Worm (Caenorhabditis elegans) whole organism, L3 larva: ENCODE data around the gene T16H12.2.
A peak's percentile ranks its signal among the peaks of the same experiment; 100 is the strongest.

Experiments
- R02D3.7 ChIP-seq: fragments of 150-350 bp; optimal IDR thresholded peaks from 2 replicates; lab custom pipeline; 2014; ENCODE audit warnings: missing biosample characterization, missing genetic modification characterization
- ZK546.5 ChIP-seq: sonication (generic microtip); optimal IDR thresholded peaks from 2 replicates; lab custom pipeline; 2017; ENCODE audit warnings: missing biosample characterization, missing genetic modification characterization
- aly-2 ChIP-seq: fragments of 150-350 bp; optimal IDR thresholded peaks from 2 replicates; lab custom pipeline; 2014; ENCODE audit warnings: missing biosample characterization, missing genetic modification characterization
- ceh-16 ChIP-seq: sonication (generic microtip); optimal IDR thresholded peaks from 2 replicates; lab custom pipeline; 2017; ENCODE audit warnings: missing biosample characterization, missing genetic modification characterization
- ceh-28 ChIP-seq: fragments of 150-350 bp; optimal IDR thresholded peaks from 2 replicates; lab custom pipeline; 2014; ENCODE audit warnings: missing biosample characterization, missing genetic modification reagents, missing genetic modification characterization
- ceh-82 ChIP-seq: fragments of 150-350 bp; optimal IDR thresholded peaks from 2 replicates; lab custom pipeline; 2014; ENCODE audit warnings: missing biosample characterization, missing genetic modification characterization
- ceh-9 ChIP-seq: sonication (generic microtip); optimal IDR thresholded peaks from 2 replicates; lab custom pipeline; 2018; ENCODE audit warnings: missing biosample characterization, missing genetic modification characterization
- egl-5 ChIP-seq: fragments of 150-350 bp; optimal IDR thresholded peaks from 2 replicates; lab custom pipeline; 2017; ENCODE audit warnings: missing biosample characterization, missing genetic modification reagents, missing genetic modification characterization, inconsistent platforms
- elt-1 ChIP-seq: fragments of 150-350 bp; optimal IDR thresholded peaks from 2 replicates; lab custom pipeline; 2014; ENCODE audit warnings: missing biosample characterization, missing genetic modification characterization
- elt-2 ChIP-seq: sonication (generic microtip); optimal IDR thresholded peaks from 2 replicates; lab custom pipeline; 2016; ENCODE audit warnings: missing genetic modification reagents, mild to moderate bottlenecking, missing genetic modification characterization, missing compliant biosample characterization
- elt-3 ChIP-seq, 3 experiments: fragments of 150-350 bp in 1 of 3; sonication (generic microtip) in 2 of 3; optimal IDR thresholded peaks; 2 replicates in 2 of 3; 4 replicates in 1 of 3; lab custom pipeline; 2014 to 2017; ENCODE audit warnings: missing biosample characterization in 3 of 3, missing genetic modification characterization in 3 of 3
- eor-1 ChIP-seq, 2 experiments: fragments of 150-350 bp; optimal IDR thresholded peaks; 2 replicates each; lab custom pipeline; 2014 to 2018; ENCODE audit warnings: missing biosample characterization in 2 of 2, missing genetic modification characterization in 2 of 2
- fkh-10 ChIP-seq: sonication (generic microtip); optimal IDR thresholded peaks from 2 replicates; lab custom pipeline; 2017; ENCODE audit warnings: missing biosample characterization, missing genetic modification reagents, missing genetic modification characterization
- fkh-2 ChIP-seq: fragments of 150-350 bp; optimal IDR thresholded peaks from 2 replicates; lab custom pipeline; 2014; ENCODE audit warnings: missing biosample characterization, missing genetic modification reagents, missing genetic modification characterization
- hmg-11 ChIP-seq: sonication (generic microtip); optimal IDR thresholded peaks from 2 replicates; lab custom pipeline; 2016; ENCODE audit warnings: missing genetic modification characterization, missing compliant biosample characterization
- jun-1 ChIP-seq: fragments of 150-350 bp; optimal IDR thresholded peaks from 2 replicates; lab custom pipeline; 2014; ENCODE audit warnings: missing biosample characterization, missing genetic modification reagents, missing genetic modification characterization
- lin-15B ChIP-seq: fragments of 150-350 bp; optimal IDR thresholded peaks from 2 replicates; lab custom pipeline; 2014; ENCODE audit warnings: missing biosample characterization, missing genetic modification characterization
- lin-39 ChIP-seq: fragments of 150-350 bp; optimal IDR thresholded peaks from 2 replicates; lab custom pipeline; 2018; ENCODE audit warnings: missing biosample characterization, missing genetic modification reagents, missing genetic modification characterization
- lsy-12 ChIP-seq: sonication (generic microtip); optimal IDR thresholded peaks from 2 replicates; lab custom pipeline; 2016; ENCODE audit warnings: mild to moderate bottlenecking, missing genetic modification characterization, missing compliant biosample characterization
- mdl-1 ChIP-seq: fragments of 150-350 bp; optimal IDR thresholded peaks from 2 replicates; lab custom pipeline; 2014; ENCODE audit warnings: missing biosample characterization, missing genetic modification characterization
- mml-1 ChIP-seq: fragments of 150-350 bp; sonication (generic microtip); optimal IDR thresholded peaks from 3 replicates; lab custom pipeline; 2014; ENCODE audit warnings: missing biosample characterization, missing genetic modification characterization
- nfya-1 ChIP-seq: sonication (generic microtip); optimal IDR thresholded peaks from 2 replicates; lab custom pipeline; 2017; ENCODE audit warnings: missing genetic modification characterization, mild to moderate bottlenecking, missing compliant biosample characterization, antibody characterized with exemption, moderate library complexity; ENCODE audit not compliant: insufficient read depth
- nhr-11 ChIP-seq: fragments of 150-350 bp; optimal IDR thresholded peaks from 2 replicates; lab custom pipeline; 2014; ENCODE audit warnings: missing biosample characterization, missing genetic modification characterization
- nhr-12 ChIP-seq: fragments of 150-350 bp; optimal IDR thresholded peaks from 2 replicates; lab custom pipeline; 2014; ENCODE audit warnings: missing biosample characterization, missing genetic modification characterization
- nhr-23 ChIP-seq: fragments of 150-350 bp; optimal IDR thresholded peaks from 2 replicates; lab custom pipeline; 2014; ENCODE audit warnings: missing biosample characterization, missing genetic modification reagents, missing genetic modification characterization
- nhr-25 ChIP-seq: sonication (generic microtip); optimal IDR thresholded peaks from 2 replicates; lab custom pipeline; 2017; ENCODE audit warnings: missing biosample characterization, missing genetic modification characterization
- nhr-28 ChIP-seq: fragments of 150-350 bp; optimal IDR thresholded peaks from 2 replicates; lab custom pipeline; 2014; ENCODE audit warnings: missing biosample characterization, missing genetic modification characterization
- nhr-43 ChIP-seq: sonication (generic microtip); optimal IDR thresholded peaks from 2 replicates; lab custom pipeline; 2016; ENCODE audit warnings: mild to moderate bottlenecking, missing genetic modification characterization, missing compliant biosample characterization; ENCODE audit not compliant: poor library complexity, severe bottlenecking
- nhr-67 ChIP-seq: fragments of 150-350 bp; optimal IDR thresholded peaks from 2 replicates; lab custom pipeline; 2014; ENCODE audit warnings: missing biosample characterization, missing genetic modification characterization
- pha-4 ChIP-seq: fragments of 150-350 bp; optimal IDR thresholded peaks from 2 replicates; lab custom pipeline; 2014; ENCODE audit warnings: missing biosample characterization, missing genetic modification reagents, missing genetic modification characterization
- pqm-1 ChIP-seq: fragments of 150-350 bp; optimal IDR thresholded peaks from 2 replicates; lab custom pipeline; 2017; ENCODE audit warnings: missing biosample characterization, missing genetic modification characterization, inconsistent platforms
- sea-2 ChIP-seq: fragments of 150-350 bp; sonication (generic microtip); optimal IDR thresholded peaks from 4 replicates; lab custom pipeline; 2014; ENCODE audit warnings: missing biosample characterization, missing genetic modification reagents, missing genetic modification characterization
- skn-1 ChIP-seq: fragments of 150-350 bp; optimal IDR thresholded peaks from 2 replicates; lab custom pipeline; 2014; ENCODE audit warnings: missing biosample characterization, missing genetic modification characterization
- snpc-4 ChIP-seq: fragments of 150-350 bp; optimal IDR thresholded peaks from 2 replicates; lab custom pipeline; 2014; ENCODE audit warnings: missing biosample characterization, missing genetic modification characterization
- tbx-2 ChIP-seq: sonication (generic microtip); optimal IDR thresholded peaks from 2 replicates; lab custom pipeline; 2016; ENCODE audit warnings: mild to moderate bottlenecking, missing genetic modification characterization, missing compliant biosample characterization
- unc-39 ChIP-seq: sonication (generic microtip); optimal IDR thresholded peaks from 4 replicates; lab custom pipeline; 2017; ENCODE audit warnings: missing biosample characterization, missing genetic modification characterization
- unc-62 ChIP-seq: fragments of 150-350 bp; sonication (generic microtip); optimal IDR thresholded peaks from 4 replicates; lab custom pipeline; 2014; ENCODE audit warnings: missing biosample characterization, missing genetic modification reagents, missing genetic modification characterization
- zag-1 ChIP-seq: fragments of 150-350 bp; optimal IDR thresholded peaks from 2 replicates; lab custom pipeline; 2014; ENCODE audit warnings: missing biosample characterization, missing genetic modification characterization
- ztf-11 ChIP-seq: fragments of 150-350 bp; optimal IDR thresholded peaks from 2 replicates; lab custom pipeline; 2014; ENCODE audit warnings: missing biosample characterization, missing genetic modification characterization
- ztf-4 ChIP-seq: fragments of 150-350 bp; optimal IDR thresholded peaks from 2 replicates; lab custom pipeline; 2014; ENCODE audit warnings: missing biosample characterization, missing genetic modification characterization

T16H12.2 gene

DNA sequence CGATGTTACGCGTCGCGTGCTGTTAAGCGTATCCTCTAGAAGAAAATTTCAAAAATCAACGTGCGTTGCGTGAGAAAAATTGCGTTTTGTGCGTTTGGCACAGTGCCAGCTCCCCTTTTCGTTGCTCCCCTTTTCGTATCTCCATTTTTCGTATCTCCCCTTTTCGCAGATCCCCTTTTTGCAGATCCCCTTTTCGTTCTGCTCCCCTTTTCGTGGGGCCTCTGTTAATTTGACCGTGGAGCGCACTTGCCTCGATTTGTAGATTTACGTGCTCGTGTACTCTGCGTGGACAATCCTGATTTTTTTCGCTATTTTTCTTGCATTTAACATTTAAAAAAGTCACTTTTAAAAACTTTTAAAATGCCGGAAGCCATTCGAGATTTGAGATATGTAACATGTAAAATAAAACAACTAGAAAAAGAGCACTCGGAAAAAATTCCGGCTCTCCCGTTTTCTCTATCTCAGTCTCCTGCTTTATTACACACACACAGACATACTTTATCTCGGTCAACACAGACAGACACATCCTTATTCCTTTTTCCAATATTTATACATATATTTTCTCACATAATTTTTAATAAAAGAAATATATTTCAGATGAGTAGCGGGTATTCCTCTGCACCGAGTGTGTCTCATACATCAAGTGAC is 37.6 kb downstream of the T16H12.2 start, which contains the start of gene ttll-4:
ttll-4 (plus strand) TSS at position 598 of the 648 bp plus-strand sequence.
- TF ChIP-seq unc-62 (GFP tag; lab: Kevin White, UChicago) (no peak), ceh-82 (tag; lab: Kevin White, UChicago) (no peak), sea-2 (GFP tag; lab: Kevin White, UChicago) (no peak), nhr-28 (tag; lab: Kevin White, UChicago) (no peak), snpc-4 (tag; lab: Kevin White, UChicago) (no peak), egl-5 (tag; lab: Kevin White, UChicago) (no peak), pqm-1 (tag; lab: Kevin White, UChicago) (no peak), elt-3 (tag; optimal IDR thresholded peaks at IDR 0.05; lab: Kevin White, UChicago) (no peak), ztf-11 (no peak), ztf-4 (tag; lab: Kevin White, UChicago) (no peak), nfya-1 (peak; percentile 43), fkh-2 (no peak), nhr-12 (tag; lab: Kevin White, UChicago) (no peak), lin-15B (peak; percentile 60), ceh-28 (tag; lab: Kevin White, UChicago) (no peak), lsy-12 (tag; lab: Kevin White, UChicago) (no peak), nhr-67 (no peak), hmg-11 (no peak), nhr-23 (tag; lab: Kevin White, UChicago) (no peak), skn-1 (tag; lab: Kevin White, UChicago) (no peak), aly-2 (tag; lab: Kevin White, UChicago) (no peak), nhr-11 (tag; lab: Kevin White, UChicago) (no peak), eor-1 (tag; optimal IDR thresholded peaks at IDR 0.05; lab: Kevin White, UChicago) (no peak), nhr-43 (tag; lab: Kevin White, UChicago) (peak; percentile 51), nhr-25 (no peak), ceh-9 (no peak), lin-39 (tag; lab: Kevin White, UChicago) (peak; percentile 9), unc-39 (no peak), zag-1 (tag; lab: Kevin White, UChicago) (no peak), mml-1 (tag; lab: Kevin White, UChicago) (no peak), jun-1 (tag; lab: Kevin White, UChicago) (no peak), fkh-10 (GFP tag; lab: Kevin White, UChicago) (no peak), R02D3.7 (tag; lab: Kevin White, UChicago) (peak; percentile 76), ZK546.5 (tag; lab: Kevin White, UChicago) (no peak), elt-2 (tag; lab: Kevin White, UChicago) (no peak), pha-4 (no peak), ceh-16 (tag; lab: Kevin White, UChicago) (no peak), mdl-1 (tag; lab: Kevin White, UChicago) (no peak), tbx-2 (tag; lab: Kevin White, UChicago) (no peak)

DNA sequence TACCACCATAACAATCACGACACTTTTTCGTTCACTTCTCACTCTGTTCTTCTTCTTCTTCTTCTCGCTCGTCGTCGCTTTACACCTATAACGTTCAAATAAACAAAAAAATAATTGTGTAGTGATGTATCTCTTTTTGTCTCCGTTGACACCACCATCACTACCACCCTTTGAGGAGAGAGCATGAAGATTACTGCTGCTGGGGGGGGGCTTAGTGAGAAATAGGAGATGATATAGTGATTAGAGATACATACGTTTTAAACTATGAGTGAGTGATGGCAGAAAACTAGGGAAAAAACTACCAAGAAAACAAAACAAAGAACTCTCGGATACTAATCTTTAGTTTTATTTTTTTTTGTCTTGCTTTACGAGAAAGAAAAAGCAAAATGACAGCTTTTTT is 40.3 kb downstream of the T16H12.2 start:
- peak; percentile 74 for TF ChIP-seq lin-39 (tag; lab: Kevin White, UChicago)
- peak; percentile 11 for TF ChIP-seq elt-1 (tag; lab: Kevin White, UChicago)
- TF ChIP-seq tbx-2 (tag; lab: Kevin White, UChicago), result no peak
